Fruit fly (Drosophila melanogaster): ENCODE data around the gene CG31091.

dm6 chr3R:25888307-25889075 is 11.2 kb upstream of the CG31091 start, which contains the start of gene Lnk:
- TF ChIP-seq CG8301 (tag; optimal IDR thresholded peaks at IDR 0.05) (no peak), EcR (GFP tag; optimal IDR thresholded peaks at IDR 0.05) (no peak), CG13204 (GFP tag; optimal IDR thresholded peaks at IDR 0.05) (no peak), CG15710 (tag; optimal IDR thresholded peaks at IDR 0.05) (peak; percentile 17), CG32121 (GFP tag; IDR thresholded peaks at IDR 0.05) (0 out of 2 replicates have a peak, but pooled peaks have one; percentile 13), CG34367 (tag; optimal IDR thresholded peaks at IDR 0.05) (peak; percentile 42), Snoo (tag; optimal IDR thresholded peaks at IDR 0.05) (no peak), CG10348 (GFP tag; IDR thresholded peaks at IDR 0.05) (no peak), CG8159 (tag; optimal IDR thresholded peaks at IDR 0.05) (peak; percentile 19), CG12605 (GFP tag; IDR thresholded peaks at IDR 0.05) (no peak; the same call in 1 of the 2 replicates), Pif1A (GFP tag; optimal IDR thresholded peaks at IDR 0.05) (no peak)

Data from whole organism, pupa.